Worm (Caenorhabditis elegans): ENCODE results near the gene pals-28.

ce11 chrIII:4343070-4343469 is 41.5 kb upstream of the pals-28 start, which contains the start of the genes B0285.3 and lcmt-1:
- TF ChIP-seq snpc-4 (tag; optimal IDR thresholded peaks at IDR 0.05) (peak; percentile 23), aly-2 (tag; optimal IDR thresholded peaks at IDR 0.05) (no peak), nhr-237 (tag; optimal IDR thresholded peaks at IDR 0.05) (no peak), unc-62 (GFP tag; optimal IDR thresholded peaks at IDR 0.05) (no peak), lin-39 (tag; optimal IDR thresholded peaks at IDR 0.05) (no peak), elt-2 (tag; optimal IDR thresholded peaks at IDR 0.05) (no peak), ceh-82 (tag; optimal IDR thresholded peaks at IDR 0.05) (peak in 2 of 3 experiments; percentile 8 to 26), xbp-1 (tag; optimal IDR thresholded peaks at IDR 0.05) (peak; percentile 67), nhr-12 (tag; optimal IDR thresholded peaks at IDR 0.05) (no peak), elt-3 (tag; optimal IDR thresholded peaks at IDR 0.05) (no peak), vab-15 (tag; optimal IDR thresholded peaks at IDR 0.05) (no peak), C34B4.2 (tag; optimal IDR thresholded peaks at IDR 0.05) (no peak), zag-1 (tag; optimal IDR thresholded peaks at IDR 0.05) (no peak)

Measured in whole organism, L1 larva.